Worm (Caenorhabditis elegans) whole organism, L4 larva: ENCODE data around the gene smrd-1.

Experiments used
- ZK546.5 ChIP-seq, 2 experiments: sonication (generic microtip); optimal IDR thresholded peaks; 2 replicates each; lab custom pipeline; 2017; ENCODE audit warnings: missing biosample characterization in 2 of 2, missing genetic modification characterization in 2 of 2
- lsy-2 ChIP-seq, 2 experiments: fragments of 150-350 bp in 1 of 2; sonication (generic microtip) in 1 of 2; optimal IDR thresholded peaks; 2 replicates each; lab custom pipeline; 2014 to 2017; ENCODE audit warnings: missing biosample characterization in 2 of 2, missing genetic modification characterization in 2 of 2
- nhr-11 ChIP-seq: fragments of 150-350 bp; optimal IDR thresholded peaks from 2 replicates; lab custom pipeline; 2014; ENCODE audit warnings: missing biosample characterization, missing genetic modification characterization

DNA sequence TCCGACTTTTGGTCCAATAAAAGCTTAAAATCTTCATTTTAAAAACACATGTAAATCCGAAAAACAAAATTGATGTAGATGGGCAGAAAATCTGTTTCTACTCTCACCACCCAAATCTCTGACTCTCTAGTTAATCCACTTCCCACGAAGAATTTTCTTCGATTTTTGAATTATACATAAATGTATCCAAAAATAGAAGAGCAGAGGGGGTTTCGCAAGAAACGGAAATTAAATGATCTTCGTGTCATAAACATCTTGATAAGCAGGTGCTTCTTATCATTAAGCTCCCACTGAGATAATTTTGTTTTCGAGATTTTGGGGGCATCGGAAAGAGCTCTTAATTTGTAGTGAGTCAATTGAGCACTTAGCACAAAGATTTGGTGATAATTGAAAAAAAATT is 46.2 kb downstream of the smrd-1 start:
- TF ChIP-seq ZK546.5 (tag; optimal IDR thresholded peaks at IDR 0.05; lab: Kevin White, UChicago) (no peak), nhr-11 (no peak), lsy-2 (tag; optimal IDR thresholded peaks at IDR 0.05; lab: Kevin White, UChicago) (no peak)
